Worm (Caenorhabditis elegans): ENCODE data around the gene srw-72.
"Not testable (repeated sequence)": the region's sequence is repeated elsewhere in the genome, so short reads cannot be mapped to it uniquely, and the experiment has no call there.

The srw-72 gene

ce11 chrV:17464278-17464677 is 2.6 kb upstream of the srw-72 start, which contains the start of gene F20E11.7:
F20E11.7 (plus strand) TSS chrV:17464578.
- TF ChIP-seq zip-8 (tag; optimal IDR thresholded peaks at IDR 0.05); ham-2 (GFP tag; optimal IDR thresholded peaks at IDR 0.05); nhr-76 (tag; optimal IDR thresholded peaks at IDR 0.05): not testable (repeated sequence)

- TF ChIP-seq lin-13 (tag; optimal IDR thresholded peaks at IDR 0.05) = no peak
- TF ChIP-seq nhr-2 (tag; optimal IDR thresholded peaks at IDR 0.05) = no peak
- no peak for TF ChIP-seq drap-1 (GFP tag; optimal IDR thresholded peaks at IDR 0.05)
- no peak for TF ChIP-seq cnd-1 (tag; optimal IDR thresholded peaks at IDR 0.05)
- TF ChIP-seq flh-1 (GFP tag; optimal IDR thresholded peaks at IDR 0.05) = no peak
- TF ChIP-seq hlh-1 (tag; optimal IDR thresholded peaks at IDR 0.05) = no peak
- no peak for TF ChIP-seq bed-3 (GFP tag; optimal IDR thresholded peaks at IDR 0.05)
- no peak for TF ChIP-seq nhr-76 (tag; optimal IDR thresholded peaks at IDR 0.05)
- no peak for TF ChIP-seq ces-1 (GFP tag; optimal IDR thresholded peaks at IDR 0.05)
- no peak for TF ChIP-seq M03D4.4 (tag; optimal IDR thresholded peaks at IDR 0.05)
- TF ChIP-seq ceh-39 (tag; optimal IDR thresholded peaks at IDR 0.05) = no peak
- TF ChIP-seq elt-1 (tag; optimal IDR thresholded peaks at IDR 0.05; ENCODE audit: borderline replicate concordance, insufficient read depth) = no peak
- no peak for TF ChIP-seq lsy-2 (tag; optimal IDR thresholded peaks at IDR 0.05)
- no peak for TF ChIP-seq unc-39 (tag; optimal IDR thresholded peaks at IDR 0.05)
- no peak for TF ChIP-seq ham-2 (GFP tag; optimal IDR thresholded peaks at IDR 0.05)
- no peak for TF ChIP-seq elt-3 (tag; optimal IDR thresholded peaks at IDR 0.05)
- TF ChIP-seq unc-62 (GFP tag; optimal IDR thresholded peaks at IDR 0.05) = no peak
- no peak for TF ChIP-seq mls-2 (tag; optimal IDR thresholded peaks at IDR 0.05)
These were observed 1.0 kb downstream of the srw-72 start for ce11 chrV:17467881-17468280.

ce11 chrV:17469180-17469579 is 2.3 kb downstream of the srw-72 start, which contains the start of gene F20E11.17:
F20E11.17 (minus strand) TSS chrV:17469280.
- TF ChIP-seq sptf-1 (tag; optimal IDR thresholded peaks at IDR 0.05) (no peak), pha-4 (tag; optimal IDR thresholded peaks at IDR 0.05) (no peak), ceh-39 (tag; optimal IDR thresholded peaks at IDR 0.05) (no peak), zip-8 (tag; optimal IDR thresholded peaks at IDR 0.05) (no peak), elt-1 (tag; optimal IDR thresholded peaks at IDR 0.05; ENCODE audit: borderline replicate concordance, insufficient read depth) (no peak), nhr-28 (tag; optimal IDR thresholded peaks at IDR 0.05) (no peak), nhr-2 (tag; optimal IDR thresholded peaks at IDR 0.05) (no peak), nhr-76 (tag; optimal IDR thresholded peaks at IDR 0.05) (no peak), bed-3 (GFP tag; optimal IDR thresholded peaks at IDR 0.05) (no peak), mab-5 (tag; optimal IDR thresholded peaks at IDR 0.05) (no peak), lsy-2 (tag; optimal IDR thresholded peaks at IDR 0.05) (no peak), unc-39 (tag; optimal IDR thresholded peaks at IDR 0.05) (no peak), M03D4.4 (tag; optimal IDR thresholded peaks at IDR 0.05) (no peak), blmp-1 (tag; optimal IDR thresholded peaks at IDR 0.05) (no peak), nhr-12 (tag; optimal IDR thresholded peaks at IDR 0.05) (no peak), ceh-43 (GFP tag; optimal IDR thresholded peaks at IDR 0.05) (no peak), drap-1 (GFP tag; optimal IDR thresholded peaks at IDR 0.05) (no peak), ces-1 (GFP tag; optimal IDR thresholded peaks at IDR 0.05) (no peak), hlh-1 (tag; optimal IDR thresholded peaks at IDR 0.05) (no peak)

- TF ChIP-seq snpc-4 (tag; optimal IDR thresholded peaks at IDR 0.05) (no peak), lin-32 (GFP tag; optimal IDR thresholded peaks at IDR 0.05) (no peak), M03D4.4 (tag; optimal IDR thresholded peaks at IDR 0.05) (no peak), ceh-83 (GFP tag; optimal IDR thresholded peaks at IDR 0.05) (no peak), elt-1 (tag; optimal IDR thresholded peaks at IDR 0.05; ENCODE audit: borderline replicate concordance, insufficient read depth) (no peak), pha-4 (tag; optimal IDR thresholded peaks at IDR 0.05) (no peak), sptf-1 (tag; optimal IDR thresholded peaks at IDR 0.05) (no peak), ces-1 (GFP tag; optimal IDR thresholded peaks at IDR 0.05) (no peak), ham-2 (GFP tag; optimal IDR thresholded peaks at IDR 0.05) (no peak), hlh-1 (tag; optimal IDR thresholded peaks at IDR 0.05) (no peak), flh-1 (GFP tag; optimal IDR thresholded peaks at IDR 0.05) (no peak), ztf-11 (tag; optimal IDR thresholded peaks at IDR 0.05) (no peak), ceh-39 (tag; optimal IDR thresholded peaks at IDR 0.05) (no peak), unc-62 (GFP tag; optimal IDR thresholded peaks at IDR 0.05) (no peak), blmp-1 (tag; optimal IDR thresholded peaks at IDR 0.05) (no peak), unc-39 (tag; optimal IDR thresholded peaks at IDR 0.05) (no peak), mep-1 (tag; optimal IDR thresholded peaks at IDR 0.05) (no peak), drap-1 (GFP tag; optimal IDR thresholded peaks at IDR 0.05) (no peak), mls-2 (tag; optimal IDR thresholded peaks at IDR 0.05) (no peak)
These were observed 4.7 kb downstream of the srw-72 start, which contains the start of gene srh-235 for ce11 chrV:17471564-17471963. srh-235 (minus strand) TSS chrV:17471664.

ce11 chrV:17473699-17474098 is 6.8 kb downstream of the srw-72 start, which contains the start of gene srh-123:
srh-123 (plus strand) TSS chrV:17473999.
- no peak for TF ChIP-seq ztf-11 (tag; optimal IDR thresholded peaks at IDR 0.05)
- no peak for TF ChIP-seq unc-62 (GFP tag; optimal IDR thresholded peaks at IDR 0.05)
- TF ChIP-seq hlh-1 (tag; optimal IDR thresholded peaks at IDR 0.05) = no peak
- TF ChIP-seq pha-4 (tag; optimal IDR thresholded peaks at IDR 0.05) = no peak
- TF ChIP-seq blmp-1 (tag; optimal IDR thresholded peaks at IDR 0.05) = no peak
- TF ChIP-seq unc-120 (tag; optimal IDR thresholded peaks at IDR 0.05; ENCODE audit: poor library complexity, severe bottlenecking) = no peak
- no peak for TF ChIP-seq ceh-43 (GFP tag; optimal IDR thresholded peaks at IDR 0.05)
- TF ChIP-seq ces-1 (GFP tag; optimal IDR thresholded peaks at IDR 0.05) = no peak
- no peak for TF ChIP-seq ceh-39 (tag; optimal IDR thresholded peaks at IDR 0.05)
- TF ChIP-seq nhr-12 (tag; optimal IDR thresholded peaks at IDR 0.05) = no peak
- TF ChIP-seq nhr-237 (tag; optimal IDR thresholded peaks at IDR 0.05) = no peak
